Worm (Caenorhabditis elegans) whole organism, mixed stage, embryonic: Measurements from ENCODE around the gene T16A1.2.

Experiments
- M03D4.4 ChIP-seq: sonication (generic microtip); optimal IDR thresholded peaks from 2 replicates; lab custom pipeline; 2017; ENCODE audit warnings: mild to moderate bottlenecking, missing genetic modification characterization, missing compliant biosample characterization
- bed-3 ChIP-seq: fragments of 200-800 bp; sonication (Bioruptor generic); optimal IDR thresholded peaks from 3 replicates; lab custom pipeline; 2018; ENCODE audit warnings: mild to moderate bottlenecking, missing genetic modification characterization, moderate library complexity, missing compliant biosample characterization
- blmp-1 ChIP-seq: fragments of 150-350 bp; optimal IDR thresholded peaks from 2 replicates; lab custom pipeline; 2014; ENCODE audit warnings: missing biosample characterization, missing genetic modification characterization
- ceh-39 ChIP-seq: fragments of 150-350 bp; optimal IDR thresholded peaks from 2 replicates; lab custom pipeline; 2014; ENCODE audit warnings: missing biosample characterization, missing genetic modification characterization
- ceh-43 ChIP-seq: fragments of 200-800 bp; sonication (Bioruptor generic); optimal IDR thresholded peaks from 2 replicates; lab custom pipeline; 2018; ENCODE audit warnings: mild to moderate bottlenecking, missing genetic modification characterization, moderate library complexity, missing compliant biosample characterization
- ceh-83 ChIP-seq: fragments of 200-800 bp; sonication (Bioruptor generic); optimal IDR thresholded peaks from 2 replicates; lab custom pipeline; 2018; ENCODE audit warnings: mild to moderate bottlenecking, missing genetic modification characterization, missing compliant biosample characterization
- ces-1 ChIP-seq: fragments of 150-350 bp; optimal IDR thresholded peaks from 2 replicates; lab custom pipeline; 2014; ENCODE audit warnings: missing biosample characterization, missing genetic modification reagents, missing genetic modification characterization
- cnd-1 ChIP-seq: fragments of 200-800 bp; sonication (Bioruptor generic); optimal IDR thresholded peaks from 2 replicates; lab custom pipeline; 2018; ENCODE audit warnings: mild to moderate bottlenecking, missing genetic modification characterization, missing compliant biosample characterization
- elt-1 ChIP-seq: sonication (generic microtip); optimal IDR thresholded peaks from 2 replicates; lab custom pipeline; 2017; ENCODE audit warnings: missing genetic modification characterization, mild to moderate bottlenecking, missing compliant biosample characterization, antibody characterized with exemption, moderate library complexity, borderline replicate concordance; ENCODE audit not compliant: insufficient read depth
- flh-1 ChIP-seq: fragments of 200-800 bp; sonication (Bioruptor generic); optimal IDR thresholded peaks from 2 replicates; lab custom pipeline; 2018; ENCODE audit warnings: mild to moderate bottlenecking, missing genetic modification characterization, moderate library complexity, missing compliant biosample characterization
- ham-2 ChIP-seq: fragments of 200-800 bp; sonication (Bioruptor generic); optimal IDR thresholded peaks from 2 replicates; lab custom pipeline; 2018; ENCODE audit warnings: mild to moderate bottlenecking, missing genetic modification characterization, missing compliant biosample characterization
- hlh-1 ChIP-seq: fragments of 150-350 bp; optimal IDR thresholded peaks from 2 replicates; lab custom pipeline; 2014; ENCODE audit warnings: missing biosample characterization, missing genetic modification reagents, missing genetic modification characterization
- lin-13 ChIP-seq: fragments of 150-350 bp; optimal IDR thresholded peaks from 2 replicates; lab custom pipeline; 2014; ENCODE audit warnings: missing biosample characterization, missing genetic modification characterization
- lin-32 ChIP-seq: fragments of 200-800 bp; sonication (Bioruptor generic); optimal IDR thresholded peaks from 2 replicates; lab custom pipeline; 2018; ENCODE audit warnings: mild to moderate bottlenecking, missing genetic modification characterization, missing compliant biosample characterization
- lsy-2 ChIP-seq: fragments of 150-350 bp; optimal IDR thresholded peaks from 2 replicates; lab custom pipeline; 2014; ENCODE audit warnings: missing biosample characterization, missing genetic modification characterization
- mab-5 ChIP-seq: fragments of 150-350 bp; optimal IDR thresholded peaks from 2 replicates; lab custom pipeline; 2014; ENCODE audit warnings: missing biosample characterization, missing genetic modification characterization
- mep-1 ChIP-seq: fragments of 150-350 bp; optimal IDR thresholded peaks from 2 replicates; lab custom pipeline; 2017; ENCODE audit warnings: missing biosample characterization, missing genetic modification reagents, missing genetic modification characterization, inconsistent platforms
- mls-2 ChIP-seq: sonication (generic microtip); optimal IDR thresholded peaks from 2 replicates; lab custom pipeline; 2016; ENCODE audit warnings: mild to moderate bottlenecking, missing genetic modification characterization, moderate library complexity, missing compliant biosample characterization
- nhr-12 ChIP-seq: fragments of 150-350 bp; optimal IDR thresholded peaks from 2 replicates; lab custom pipeline; 2014; ENCODE audit warnings: missing biosample characterization, missing genetic modification characterization
- nhr-237 ChIP-seq: fragments of 150-350 bp; optimal IDR thresholded peaks from 2 replicates; lab custom pipeline; 2014; ENCODE audit warnings: missing biosample characterization, missing genetic modification characterization
- nhr-28 ChIP-seq: fragments of 150-350 bp; optimal IDR thresholded peaks from 2 replicates; lab custom pipeline; 2014; ENCODE audit warnings: missing biosample characterization, missing genetic modification characterization
- nhr-76 ChIP-seq: sonication (generic microtip); optimal IDR thresholded peaks from 2 replicates; lab custom pipeline; 2017; ENCODE audit warnings: missing biosample characterization, missing genetic modification characterization
- sem-2 ChIP-seq: fragments of 200-800 bp; sonication (Bioruptor generic); optimal IDR thresholded peaks from 2 replicates; lab custom pipeline; 2018; ENCODE audit warnings: mild to moderate bottlenecking, missing genetic modification characterization, missing compliant biosample characterization
- snpc-4 ChIP-seq: fragments of 150-350 bp; optimal IDR thresholded peaks from 2 replicates; lab custom pipeline; 2014; ENCODE audit warnings: missing biosample characterization, missing genetic modification characterization
- sptf-1 ChIP-seq: sonication (generic microtip); optimal IDR thresholded peaks from 2 replicates; lab custom pipeline; 2017; ENCODE audit warnings: mild to moderate bottlenecking, missing genetic modification characterization, moderate library complexity, missing compliant biosample characterization
- tbx-8 ChIP-seq: fragments of 200-800 bp; sonication (Bioruptor generic); optimal IDR thresholded peaks from 2 replicates; lab custom pipeline; 2018; ENCODE audit warnings: mild to moderate bottlenecking, missing genetic modification characterization, moderate library complexity, missing compliant biosample characterization
- unc-120 ChIP-seq: sonication (generic microtip); optimal IDR thresholded peaks from 2 replicates; lab custom pipeline; 2017; ENCODE audit warnings: missing genetic modification characterization, missing compliant biosample characterization; ENCODE audit not compliant: poor library complexity, severe bottlenecking
- unc-39 ChIP-seq: fragments of 150-350 bp; optimal IDR thresholded peaks from 2 replicates; lab custom pipeline; 2014; ENCODE audit warnings: missing biosample characterization, missing genetic modification characterization
- unc-62 ChIP-seq: fragments of 150-350 bp; optimal IDR thresholded peaks from 2 replicates; lab custom pipeline; 2014; ENCODE audit warnings: missing biosample characterization, missing genetic modification reagents, missing genetic modification characterization
- zip-8 ChIP-seq: fragments of 150-350 bp; optimal IDR thresholded peaks from 2 replicates; lab custom pipeline; 2014; ENCODE audit warnings: missing biosample characterization, missing genetic modification characterization
- ztf-11 ChIP-seq: fragments of 150-350 bp; optimal IDR thresholded peaks from 2 replicates; lab custom pipeline; 2014; ENCODE audit warnings: missing biosample characterization, missing genetic modification characterization

Gene T16A1.2

DNA sequence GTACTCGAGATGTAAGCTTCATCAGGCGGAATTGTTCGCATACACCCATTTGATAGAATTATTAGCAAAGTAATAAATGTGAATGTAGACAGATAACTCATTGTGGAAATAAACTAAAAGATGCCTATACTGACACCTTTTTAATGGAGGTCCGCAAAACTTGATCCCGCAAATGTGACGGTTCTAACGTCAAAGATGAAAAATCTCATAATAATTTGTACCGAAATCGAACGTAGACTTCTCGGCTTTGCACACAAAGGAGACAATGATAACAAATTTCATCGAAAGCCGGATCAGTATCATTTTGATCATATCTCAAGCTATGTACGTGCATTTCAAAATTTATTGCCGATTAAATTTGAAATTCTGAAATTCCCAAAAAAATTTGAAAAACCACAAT, 12.9 kb downstream of the T16A1.2 start, which contains the start of gene R52.4:
R52.4 (minus strand) TSS at position 101 of the 400 bp plus-strand sequence.
- no peak for TF ChIP-seq cnd-1 (tag; lab: Kevin White, UChicago)
- no peak for TF ChIP-seq unc-120 (tag; lab: Kevin White, UChicago)
- TF ChIP-seq nhr-76 (tag; lab: Kevin White, UChicago) = no peak
- TF ChIP-seq elt-1 (tag; lab: Kevin White, UChicago) = no peak
- TF ChIP-seq blmp-1 (tag; lab: Kevin White, UChicago) = no peak

DNA sequence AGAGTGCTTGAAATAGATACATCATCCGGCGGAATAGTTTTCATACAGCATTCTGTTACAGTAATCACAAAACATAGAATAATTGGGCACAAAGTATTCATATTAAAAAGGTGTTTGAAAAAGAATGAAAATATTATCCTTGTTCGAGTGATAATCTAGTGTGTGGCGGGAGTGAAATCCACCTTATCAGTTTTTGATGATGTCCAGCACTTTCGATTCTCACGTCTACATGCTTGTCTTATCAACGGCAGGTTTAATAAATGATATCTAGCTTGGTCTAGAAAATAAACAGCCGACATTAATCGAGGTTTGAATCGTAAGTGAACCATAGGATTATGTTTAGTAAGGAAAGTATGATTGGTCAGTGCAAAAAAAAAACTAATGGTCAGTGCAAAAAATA, 14.5 kb downstream of the T16A1.2 start, which contains the start of gene R52.5:
R52.5 (minus strand) TSS at position 101 of the 400 bp plus-strand sequence.
- no peak for TF ChIP-seq ceh-83 (GFP tag; lab: Kevin White, UChicago)
- no peak for TF ChIP-seq lsy-2 (tag; lab: Kevin White, UChicago)
- no peak for TF ChIP-seq snpc-4 (tag; lab: Kevin White, UChicago)
- no peak for TF ChIP-seq M03D4.4
- TF ChIP-seq ham-2 (GFP tag; lab: Kevin White, UChicago) = no peak
- TF ChIP-seq mls-2 (tag; lab: Kevin White, UChicago) = no peak
- TF ChIP-seq ceh-43 (GFP tag; lab: Kevin White, UChicago) = no peak
- no peak for TF ChIP-seq tbx-8 (GFP tag; lab: Kevin White, UChicago)
- no peak for TF ChIP-seq elt-1 (tag; lab: Kevin White, UChicago)
- no peak for TF ChIP-seq sptf-1 (tag; lab: Kevin White, UChicago)
- no peak for TF ChIP-seq mep-1 (tag; lab: Kevin White, UChicago)
- TF ChIP-seq hlh-1 = no peak
- TF ChIP-seq lin-32 (GFP tag; lab: Kevin White, UChicago) = no peak
- TF ChIP-seq nhr-12 (tag; lab: Kevin White, UChicago) = no peak
- no peak for TF ChIP-seq nhr-76 (tag; lab: Kevin White, UChicago)

DNA sequence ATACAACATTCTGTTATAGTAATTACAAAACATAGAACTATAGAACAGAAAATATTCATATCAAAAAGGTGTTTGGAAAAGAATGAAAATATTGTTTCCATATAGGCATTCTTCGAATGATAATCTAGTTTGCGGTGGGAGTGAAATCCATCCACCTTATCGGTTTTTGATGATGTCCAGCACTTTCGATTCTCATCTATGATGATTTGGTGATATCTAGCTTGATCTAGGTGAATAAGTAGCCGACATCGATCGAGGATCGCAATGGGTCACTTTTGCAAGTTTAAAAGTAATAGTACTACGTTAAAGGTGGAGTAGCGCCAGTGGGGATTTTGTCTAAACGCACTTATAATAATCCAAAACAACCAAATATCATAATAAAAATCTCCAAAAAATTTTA, 17.5 kb downstream of the T16A1.2 start, which contains the start of gene R52.6:
R52.6 (minus strand) TSS at position 101 of the 400 bp plus-strand sequence.
- TF ChIP-seq nhr-28 (tag; lab: Kevin White, UChicago) = no peak
- TF ChIP-seq unc-62 = no peak

DNA sequence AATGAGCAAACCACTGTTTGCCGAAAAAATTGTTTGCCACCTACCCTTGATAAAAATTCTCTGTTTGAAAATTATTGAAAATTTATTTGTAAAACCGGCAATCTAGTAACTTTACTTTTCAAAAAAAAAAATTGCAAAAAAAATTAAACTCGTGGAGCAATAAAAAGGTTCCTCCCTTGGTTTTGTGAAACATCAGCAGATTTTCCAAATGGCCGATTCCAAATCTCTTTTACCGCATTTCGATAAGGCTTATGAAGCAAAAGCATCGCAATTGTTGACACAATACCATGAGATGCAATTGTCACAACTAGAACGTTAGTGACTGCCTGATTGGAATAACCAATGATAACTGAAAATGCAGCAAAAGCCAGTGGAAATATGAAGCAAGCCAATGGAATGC, 19.1 kb downstream of the T16A1.2 start:
- no peak for TF ChIP-seq nhr-76 (tag; lab: Kevin White, UChicago)
- TF ChIP-seq ztf-11 (tag; lab: Kevin White, UChicago) = no peak
- TF ChIP-seq zip-8 (tag; lab: Kevin White, UChicago) = no peak
- TF ChIP-seq ces-1 (GFP tag; lab: Kevin White, UChicago) = no peak
- no peak for TF ChIP-seq nhr-237
- TF ChIP-seq ceh-39 (tag; lab: Kevin White, UChicago) = no peak
- no peak for TF ChIP-seq M03D4.4
- no peak for TF ChIP-seq lin-13
- TF ChIP-seq flh-1 (GFP tag; lab: Kevin White, UChicago) = no peak
- TF ChIP-seq sem-2 = no peak
- no peak for TF ChIP-seq mab-5 (tag; lab: Kevin White, UChicago)
- TF ChIP-seq ceh-43 (GFP tag; lab: Kevin White, UChicago) = no peak
- TF ChIP-seq ceh-83 (GFP tag; lab: Kevin White, UChicago) = no peak
- no peak for TF ChIP-seq lin-32 (GFP tag; lab: Kevin White, UChicago)
- TF ChIP-seq sptf-1 (tag; lab: Kevin White, UChicago) = no peak
- TF ChIP-seq mep-1 (tag; lab: Kevin White, UChicago) = no peak
- TF ChIP-seq, all 35 proteins: peak for 0

DNA sequence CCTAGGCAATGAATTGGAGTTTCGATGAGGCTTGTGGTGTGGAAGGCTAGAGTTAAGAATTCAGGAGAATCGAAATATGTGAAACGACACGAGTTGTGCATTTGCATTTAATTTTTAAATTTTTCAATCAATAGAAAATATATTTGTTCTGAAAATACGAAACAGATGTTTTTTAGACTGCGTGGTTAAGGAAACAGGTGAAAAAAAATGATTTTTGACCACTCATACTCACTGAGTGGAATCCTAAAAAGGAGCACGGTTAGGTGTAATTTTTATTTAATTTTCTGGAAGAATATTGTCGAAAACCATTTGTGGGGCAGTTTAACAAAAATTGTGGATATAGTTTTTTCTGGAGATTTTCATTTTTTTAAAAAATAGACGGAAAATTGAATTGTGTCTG, 21.4 kb downstream of the T16A1.2 start, which contains the start of gene srh-195:
srh-195 (minus strand) TSS at position 101 of the 400 bp plus-strand sequence.
- TF ChIP-seq lin-32 (GFP tag; lab: Kevin White, UChicago) = no peak
- no peak for TF ChIP-seq ceh-39 (tag; lab: Kevin White, UChicago)
- no peak for TF ChIP-seq blmp-1 (tag; lab: Kevin White, UChicago)
- TF ChIP-seq elt-1 (tag; lab: Kevin White, UChicago) = no peak

DNA sequence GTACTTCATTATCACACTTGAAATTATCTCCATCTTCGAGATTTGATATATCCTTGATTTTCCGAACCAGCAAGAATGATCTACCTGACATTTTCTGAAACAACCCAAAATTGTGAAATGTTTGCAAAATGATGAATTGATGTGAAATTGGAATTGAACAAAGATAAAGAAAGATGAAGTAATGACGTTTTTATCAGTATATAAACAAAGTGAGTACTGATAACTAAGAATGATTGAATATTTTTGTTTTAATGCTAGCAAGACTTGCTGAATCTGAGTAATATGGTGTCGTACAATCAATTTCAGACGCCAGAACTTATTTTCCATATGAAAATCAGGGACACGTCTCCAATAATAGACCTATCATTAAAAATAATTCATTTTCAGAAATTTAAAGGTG, 26.7 kb downstream of the T16A1.2 start, which contains the start of gene math-37:
math-37 (minus strand) TSS at position 101 of the 400 bp plus-strand sequence.
- TF ChIP-seq ceh-83 (GFP tag; lab: Kevin White, UChicago) (no peak), bed-3 (GFP tag; lab: Kevin White, UChicago) (no peak), unc-120 (tag; lab: Kevin White, UChicago) (no peak), sem-2 (no peak), lin-13 (no peak), mep-1 (tag; lab: Kevin White, UChicago) (no peak), unc-39 (tag; lab: Kevin White, UChicago) (no peak), nhr-76 (tag; lab: Kevin White, UChicago) (no peak), flh-1 (GFP tag; lab: Kevin White, UChicago) (no peak), snpc-4 (tag; lab: Kevin White, UChicago) (no peak)
- TF ChIP-seq, all 35 proteins: peak for 0
